Worm (Caenorhabditis elegans): ENCODE data around the gene fbxa-118.

DNA sequence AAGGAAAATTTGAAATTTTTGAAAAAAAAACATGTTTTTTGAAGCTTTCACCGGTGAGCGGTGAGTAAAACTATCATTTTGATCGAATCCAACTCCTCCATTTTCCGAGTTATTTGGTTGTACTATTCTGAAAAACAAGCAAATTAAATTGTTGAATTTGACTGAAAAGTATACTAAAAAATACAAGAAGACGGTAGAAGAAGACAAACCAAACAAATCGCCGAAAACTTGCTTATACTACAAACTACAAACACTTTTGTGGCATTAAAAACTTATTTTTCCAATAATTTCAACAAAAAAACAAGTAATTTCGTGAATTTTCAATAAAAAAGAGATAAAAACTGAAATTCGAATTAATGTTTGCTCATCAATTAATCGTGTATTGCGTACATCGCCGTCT is 1.5 kb upstream of the fbxa-118 start, which contains the start of gene fbxa-194:
- no peak for TF ChIP-seq ztf-23 (GFP tag; IDR thresholded peaks at IDR 0.05)
- no peak for TF ChIP-seq T22C8.4 (GFP tag; IDR thresholded peaks at IDR 0.05)
- TF ChIP-seq ref-1 (GFP tag; conservative IDR thresholded peaks at IDR 0.05), result no peak
- TF ChIP-seq flt-1 (GFP tag; IDR thresholded peaks at IDR 0.05), result no peak
- no peak for TF ChIP-seq med-1 (GFP tag; optimal IDR thresholded peaks at IDR 0.05; ENCODE audit: insufficient read depth)
- TF ChIP-seq ztf-29 (GFP tag; IDR thresholded peaks at IDR 0.05), result no peak
- no peak for TF ChIP-seq cog-1 (tag; optimal IDR thresholded peaks at IDR 0.05)
- no peak for TF ChIP-seq tab-1 (GFP tag; IDR thresholded peaks at IDR 0.05)

Measured in whole organism, midembryonic.